Fruit fly (Drosophila melanogaster): Measurements from ENCODE around the gene kuz.
A peak's percentile ranks its signal among the peaks of the same experiment; 100 is the strongest.

The kuz gene

DNA sequence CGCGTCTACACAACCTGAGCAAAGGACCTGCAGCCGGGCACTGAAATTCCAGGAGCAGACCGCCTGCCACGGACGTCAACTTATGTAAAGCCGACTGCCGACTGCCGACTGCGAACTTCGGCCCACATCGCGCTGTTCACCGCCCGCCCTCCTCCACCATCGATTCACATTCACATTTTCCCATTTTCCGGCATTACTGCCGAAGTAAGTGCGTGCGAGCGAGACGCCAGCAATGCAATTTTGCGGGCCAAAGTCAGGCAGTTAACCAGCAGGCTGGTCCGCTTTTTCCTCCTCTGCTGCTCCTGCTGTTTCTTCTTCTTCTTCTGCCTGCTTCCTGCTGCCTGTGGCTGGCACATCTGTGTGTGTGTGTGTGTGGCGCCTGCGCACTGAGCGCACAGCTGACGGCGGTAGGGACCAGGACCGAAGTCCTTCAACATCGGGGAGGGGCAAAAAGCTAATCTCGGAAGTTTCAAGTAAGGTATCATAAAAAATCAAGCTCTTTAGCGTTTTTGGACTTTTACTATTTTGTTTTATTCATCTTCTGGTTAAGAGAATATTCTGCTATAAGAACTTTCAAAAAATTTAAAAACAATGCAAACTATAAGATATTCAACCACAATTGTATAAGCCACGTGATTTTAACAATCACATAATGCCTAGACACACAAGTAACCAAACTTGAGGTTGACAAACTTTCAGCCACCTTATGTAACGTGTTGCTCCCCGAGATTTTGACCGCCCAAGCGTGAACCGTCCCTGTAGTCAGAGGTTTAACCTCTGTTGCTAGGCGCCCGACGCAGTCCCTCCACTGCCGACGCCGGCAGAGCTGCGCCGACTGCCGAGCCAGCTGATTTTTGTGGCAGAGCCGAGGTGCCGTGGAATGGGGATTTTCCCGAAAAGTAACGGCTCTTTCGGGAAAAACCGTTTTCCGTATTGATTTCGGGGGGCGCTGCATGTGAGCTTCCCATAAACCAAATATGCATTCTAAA, 1.9 kb upstream of the kuz start (continued):
- TF ChIP-seq Pdp1 (GFP tag; optimal IDR thresholded peaks at IDR 0.05) (peak; percentile 66 to 95), tna (GFP tag; IDR thresholded peaks at IDR 0.05; ENCODE audit: partially characterized antibody) (no peak), dmrt11E (tag; optimal IDR thresholded peaks at IDR 0.05) (peak; percentile 58), Bgb (GFP tag; IDR thresholded peaks at IDR 0.05; ENCODE audit: partially characterized antibody) (peak; percentile 40; the same call in 1 of the 2 replicates), ase (GFP tag; IDR thresholded peaks at IDR 0.05) (no peak), oc (tag; optimal IDR thresholded peaks at IDR 0.05) (no peak), CG11085 (GFP tag; IDR thresholded peaks at IDR 0.05) (no peak), CG9437 (GFP tag; optimal IDR thresholded peaks at IDR 0.05) (no peak), CG13894 (tag; optimal IDR thresholded peaks at IDR 0.05) (peak; percentile 59), dan (GFP tag; IDR thresholded peaks at IDR 0.05) (no peak), CG11560 (tag; IDR thresholded peaks at IDR 0.05) (no peak), CG15073 (GFP tag; optimal IDR thresholded peaks at IDR 0.05) (no peak), cato (GFP tag; optimal IDR thresholded peaks at IDR 0.05; ENCODE audit: borderline replicate concordance) (no peak), CG4404 (GFP tag; IDR thresholded peaks at IDR 0.05) (peak; percentile 72), CG2199 (GFP tag; IDR thresholded peaks at IDR 0.05) (no peak), hkb (optimal IDR thresholded peaks at IDR 0.05) (no peak), hkb (GFP tag; IDR thresholded peaks at IDR 0.05) (no peak), scrt (GFP tag; optimal IDR thresholded peaks at IDR 0.05) (peak; percentile 62), btn (GFP tag; optimal IDR thresholded peaks at IDR 0.05) (no peak), sens (GFP tag) (peak; percentile 90), CG9609 (GFP tag; optimal IDR thresholded peaks at IDR 0.05) (peak; percentile 68), CG1529 (GFP tag; optimal IDR thresholded peaks at IDR 0.05) (no peak), CG17912 (GFP tag; optimal IDR thresholded peaks at IDR 0.05) (no peak), sug (tag; optimal IDR thresholded peaks at IDR 0.05) (peak; percentile 52), CG18011 (GFP tag; optimal IDR thresholded peaks at IDR 0.05) (no peak), nau (GFP tag; optimal IDR thresholded peaks at IDR 0.05) (peak; percentile 34), CG14710 (tag; optimal IDR thresholded peaks at IDR 0.05) (peak; percentile 37), ash1 (GFP tag; optimal IDR thresholded peaks at IDR 0.05) (no peak), pnt (GFP tag; optimal IDR thresholded peaks at IDR 0.05) (peak; percentile 28), esg (GFP tag; conservative IDR thresholded peaks at IDR 0.05) (peak; percentile 32; the same call in 1 of the 2 replicates), CG9727 (GFP tag; optimal IDR thresholded peaks at IDR 0.05) (peak; percentile 99), Myb (GFP tag; optimal IDR thresholded peaks at IDR 0.05) (peak; percentile 26), sens-2 (GFP tag; IDR thresholded peaks at IDR 0.05) (no peak), Med (GFP tag) (peak; percentile 92), CG10654 (GFP tag; optimal IDR thresholded peaks at IDR 0.05) (peak; percentile 15), az2 (GFP tag; optimal IDR thresholded peaks at IDR 0.05) (peak; percentile 33), CG33213 (GFP tag; optimal IDR thresholded peaks at IDR 0.05) (no peak), ERR (GFP tag; optimal IDR thresholded peaks at IDR 0.05) (peak; percentile 13), wor (GFP tag; IDR thresholded peaks at IDR 0.05) (no peak), Nf-YC (tag; optimal IDR thresholded peaks at IDR 0.05) (peak; percentile 23), CG1792 (GFP tag; optimal IDR thresholded peaks at IDR 0.05) (peak; percentile 23), CG6813 (GFP tag; optimal IDR thresholded peaks at IDR 0.05) (peak; percentile 59), Dip2 (GFP tag; IDR thresholded peaks at IDR 0.05) (no peak), tll (GFP tag; optimal IDR thresholded peaks at IDR 0.05) (peak; percentile 45 to 48), Gsc (GFP tag; IDR thresholded peaks at IDR 0.05) (no peak), aop (GFP tag; IDR thresholded peaks at IDR 0.05) (no peak), Chrac-16 (GFP tag; optimal IDR thresholded peaks at IDR 0.05) (peak; percentile 40), CG32772 (GFP tag; IDR thresholded peaks at IDR 0.05) (no peak), CG17802 (tag; optimal IDR thresholded peaks at IDR 0.05) (no peak)
